Worm (Caenorhabditis elegans) whole organism, late embryonic: ENCODE measurements around the gene B0495.5.
A peak's percentile ranks its signal among the peaks of the same experiment; 100 is the strongest.

Source experiments
- K02D7.2 ChIP-seq: sonication (generic microtip); optimal IDR thresholded peaks from 2 replicates; lab custom pipeline; 2017; ENCODE audit warnings: mild to moderate bottlenecking, missing genetic modification characterization, missing compliant biosample characterization
- K09A11.1 ChIP-seq: sonication (generic microtip); optimal IDR thresholded peaks from 2 replicates; lab custom pipeline; 2017; ENCODE audit warnings: antibody characterized with exemption, mild to moderate bottlenecking, missing genetic modification characterization, missing compliant biosample characterization; ENCODE audit not compliant: insufficient read depth
- Y22D7AL.16 ChIP-seq: sonication (generic microtip); optimal IDR thresholded peaks from 2 replicates; lab custom pipeline; 2016; ENCODE audit warnings: missing genetic modification characterization, missing compliant biosample characterization
- ahr-1 ChIP-seq: sonication (generic microtip); optimal IDR thresholded peaks from 2 replicates; lab custom pipeline; 2016; ENCODE audit warnings: missing genetic modification characterization, missing compliant biosample characterization
- ama-1 ChIP-seq: fragments of 150-350 bp; optimal IDR thresholded peaks from 2 replicates; lab custom pipeline; 2014
- ceh-14 ChIP-seq: sonication (generic microtip); optimal IDR thresholded peaks from 2 replicates; lab custom pipeline; 2016; ENCODE audit warnings: missing genotype, missing genetic modification characterization, missing compliant biosample characterization
- ceh-18 ChIP-seq: sonication (generic microtip); optimal IDR thresholded peaks from 2 replicates; lab custom pipeline; 2016; ENCODE audit warnings: missing genetic modification characterization, missing compliant biosample characterization
- ceh-19 ChIP-seq: fragments of 200-800 bp; sonication (Bioruptor generic); optimal IDR thresholded peaks from 2 replicates; lab custom pipeline; 2018; ENCODE audit warnings: mild to moderate bottlenecking, missing genetic modification characterization, missing compliant biosample characterization
- ceh-2 ChIP-seq: sonication (generic microtip); optimal IDR thresholded peaks from 2 replicates; lab custom pipeline; 2016; ENCODE audit warnings: missing genotype, missing genetic modification characterization, missing compliant biosample characterization
- ceh-22 ChIP-seq: sonication (generic microtip); optimal IDR thresholded peaks from 2 replicates; lab custom pipeline; 2017; ENCODE audit warnings: missing biosample characterization, missing genetic modification characterization
- ceh-24 ChIP-seq: sonication (generic microtip); optimal IDR thresholded peaks from 2 replicates; lab custom pipeline; 2016; ENCODE audit warnings: mild to moderate bottlenecking, missing genetic modification characterization, missing compliant biosample characterization
- ceh-31 ChIP-seq: sonication (generic microtip); optimal IDR thresholded peaks from 2 replicates; lab custom pipeline; 2016; ENCODE audit warnings: missing genetic modification characterization, missing compliant biosample characterization
- ceh-34 ChIP-seq: sonication (generic microtip); optimal IDR thresholded peaks from 2 replicates; lab custom pipeline; 2016; ENCODE audit warnings: mild to moderate bottlenecking, missing genetic modification characterization, missing compliant biosample characterization
- ceh-48 ChIP-seq: sonication (generic microtip); optimal IDR thresholded peaks from 2 replicates; lab custom pipeline; 2016; ENCODE audit warnings: missing genetic modification characterization, inconsistent platforms, missing compliant biosample characterization
- ceh-6 ChIP-seq: fragments of 200-800 bp; sonication (Bioruptor generic); optimal IDR thresholded peaks from 2 replicates; lab custom pipeline; 2018; ENCODE audit warnings: mild to moderate bottlenecking, missing genetic modification characterization, missing compliant biosample characterization
- ceh-9 ChIP-seq: sonication (generic microtip); optimal IDR thresholded peaks from 2 replicates; lab custom pipeline; 2016; ENCODE audit warnings: mild to moderate bottlenecking, missing genetic modification characterization, inconsistent platforms, missing compliant biosample characterization
- che-1 ChIP-seq: sonication (generic microtip); optimal IDR thresholded peaks from 2 replicates; lab custom pipeline; 2016; ENCODE audit warnings: mild to moderate bottlenecking, missing genetic modification characterization, missing compliant biosample characterization
- dve-1 ChIP-seq: sonication (generic microtip); optimal IDR thresholded peaks from 2 replicates; lab custom pipeline; 2017; ENCODE audit warnings: antibody characterized with exemption, mild to moderate bottlenecking, missing genetic modification characterization, missing compliant biosample characterization
- fax-1 ChIP-seq: sonication (generic microtip); optimal IDR thresholded peaks from 2 replicates; lab custom pipeline; 2016; ENCODE audit warnings: missing genotype, missing genetic modification characterization, missing compliant biosample characterization
- fkh-10 ChIP-seq: fragments of 150-350 bp; optimal IDR thresholded peaks from 2 replicates; lab custom pipeline; 2014; ENCODE audit warnings: missing biosample characterization, missing genetic modification reagents, missing genetic modification characterization
- fkh-6 ChIP-seq: sonication (generic microtip); optimal IDR thresholded peaks from 2 replicates; lab custom pipeline; 2016; ENCODE audit warnings: missing genetic modification characterization, missing compliant biosample characterization
- hlh-13 ChIP-seq: fragments of 200-800 bp; sonication (Bioruptor generic); optimal IDR thresholded peaks from 2 replicates; lab custom pipeline; 2018; ENCODE audit warnings: mild to moderate bottlenecking, missing genetic modification characterization, missing compliant biosample characterization
- hlh-15 ChIP-seq: sonication (generic microtip); optimal IDR thresholded peaks from 2 replicates; lab custom pipeline; 2016; ENCODE audit warnings: missing genetic modification characterization, missing compliant biosample characterization
- hlh-8 ChIP-seq: sonication (generic microtip); optimal IDR thresholded peaks from 2 replicates; lab custom pipeline; 2016; ENCODE audit warnings: missing genotype, missing genetic modification characterization, missing compliant biosample characterization
- lin-11 ChIP-seq: fragments of 200-800 bp; sonication (Bioruptor generic); optimal IDR thresholded peaks from 2 replicates; lab custom pipeline; 2018; ENCODE audit warnings: mild to moderate bottlenecking, missing genetic modification characterization, missing compliant biosample characterization
- madf-2 ChIP-seq: sonication (generic microtip); optimal IDR thresholded peaks from 2 replicates; lab custom pipeline; 2017; ENCODE audit warnings: missing genetic modification characterization, missing compliant biosample characterization
- mec-3 ChIP-seq: sonication (generic microtip); optimal IDR thresholded peaks from 2 replicates; lab custom pipeline; 2016; ENCODE audit warnings: borderline replicate concordance, missing genetic modification characterization, missing compliant biosample characterization
- nhr-232 ChIP-seq: sonication (generic microtip); optimal IDR thresholded peaks from 2 replicates; lab custom pipeline; 2016; ENCODE audit warnings: missing genetic modification characterization, missing compliant biosample characterization
- odd-2 ChIP-seq: sonication (generic microtip); optimal IDR thresholded peaks from 2 replicates; lab custom pipeline; 2017; ENCODE audit warnings: antibody characterized with exemption, mild to moderate bottlenecking, missing genetic modification characterization, missing compliant biosample characterization
- pha-2 ChIP-seq: sonication (generic microtip); optimal IDR thresholded peaks from 2 replicates; lab custom pipeline; 2017; ENCODE audit warnings: mild to moderate bottlenecking, missing genetic modification characterization, missing compliant biosample characterization
- pha-4 ChIP-seq: fragments of 150-350 bp; optimal IDR thresholded peaks from 2 replicates; lab custom pipeline; 2018; ENCODE audit warnings: missing biosample characterization, missing genetic modification reagents, missing genetic modification characterization
- pqm-1 ChIP-seq: sonication (generic microtip); optimal IDR thresholded peaks from 2 replicates; lab custom pipeline; 2016; ENCODE audit warnings: missing genetic modification characterization, missing compliant biosample characterization
- pros-1 ChIP-seq: fragments of 150-350 bp; optimal IDR thresholded peaks from 2 replicates; lab custom pipeline; 2014; ENCODE audit warnings: missing biosample characterization, missing genetic modification reagents, missing genetic modification characterization
- ref-2 ChIP-seq: sonication (generic microtip); optimal IDR thresholded peaks from 2 replicates; lab custom pipeline; 2016; ENCODE audit warnings: missing genetic modification characterization, missing compliant biosample characterization
- rnt-1 ChIP-seq: sonication (generic microtip); optimal IDR thresholded peaks from 2 replicates; lab custom pipeline; 2016; ENCODE audit warnings: missing genetic modification characterization, missing compliant biosample characterization
- sox-4 ChIP-seq: sonication (generic microtip); optimal IDR thresholded peaks from 2 replicates; lab custom pipeline; 2017; ENCODE audit warnings: mild to moderate bottlenecking, missing genetic modification characterization, inconsistent platforms, missing compliant biosample characterization
- tbx-2 ChIP-seq: sonication (generic microtip); optimal IDR thresholded peaks from 2 replicates; lab custom pipeline; 2016; ENCODE audit warnings: missing genetic modification characterization, missing compliant biosample characterization
- tbx-7 ChIP-seq: sonication (generic microtip); optimal IDR thresholded peaks from 2 replicates; lab custom pipeline; 2016; ENCODE audit warnings: missing genotype, missing genetic modification characterization, missing compliant biosample characterization
- ttx-3 ChIP-seq: sonication (generic microtip); optimal IDR thresholded peaks from 2 replicates; lab custom pipeline; 2016; ENCODE audit warnings: missing genetic modification reagents, missing genetic modification characterization, missing compliant biosample characterization
- unc-3 ChIP-seq, 2 experiments: fragments of 200-800 bp in 1 of 2; sonication (Bioruptor generic) in 1 of 2; sonication (generic microtip) in 1 of 2; conservative IDR thresholded peaks in 1 of 2; optimal IDR thresholded peaks in 1 of 2; 2 replicates each; pipeline versions ENCODE4 v1.3.6 to Lab custom; 2016 to 2022; ENCODE audit warnings: missing compliant biosample characterization in 2 of 2, missing genetic modification characterization in 2 of 2, missing genetic modification reagents in 1 of 2
- unc-42 ChIP-seq: sonication (generic microtip); optimal IDR thresholded peaks from 2 replicates; lab custom pipeline; 2016; ENCODE audit warnings: missing genotype, missing genetic modification characterization, missing compliant biosample characterization
- zip-5 ChIP-seq: sonication (generic microtip); optimal IDR thresholded peaks from 2 replicates; lab custom pipeline; 2016; ENCODE audit warnings: missing genetic modification characterization, missing compliant biosample characterization
- ztf-16 ChIP-seq: sonication (generic microtip); optimal IDR thresholded peaks from 2 replicates; lab custom pipeline; 2017; ENCODE audit warnings: missing genetic modification characterization, missing compliant biosample characterization

B0495.5 gene

DNA sequence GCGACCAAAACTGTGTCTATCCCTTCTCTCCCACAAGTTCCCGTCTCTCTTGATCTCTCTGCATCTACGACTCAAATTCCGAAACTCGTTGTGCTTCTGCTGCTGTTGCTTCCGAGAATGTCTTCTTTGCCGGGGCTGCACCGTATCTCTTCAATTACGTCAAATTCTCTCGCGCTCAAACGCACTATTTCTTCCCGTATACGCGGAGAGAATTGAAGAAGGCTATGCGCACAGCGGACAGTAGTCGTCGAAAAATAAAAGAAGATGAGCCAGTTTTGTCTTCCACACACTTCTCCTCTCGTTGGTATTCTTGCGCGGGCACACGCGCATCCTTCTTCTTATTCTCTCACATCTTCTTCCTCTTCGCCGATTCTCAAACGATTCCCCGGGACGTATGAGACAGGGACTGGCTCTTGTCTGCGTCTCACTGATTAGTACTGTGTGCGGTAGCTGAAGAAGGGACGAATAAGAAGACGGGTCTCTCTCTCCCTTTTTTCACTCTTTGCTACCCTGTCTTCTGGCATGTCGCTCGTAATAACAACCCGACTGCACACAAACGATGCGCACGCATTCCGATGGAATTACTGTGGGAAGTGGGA, 21.9 kb downstream of the B0495.5 start (continued):
- TF ChIP-seq ztf-16 (tag; lab: Kevin White, UChicago) (no peak), odd-2 (tag; lab: Kevin White, UChicago) (no peak), lin-11 (tag; lab: Kevin White, UChicago) (peak; percentile 6), ceh-22 (tag; lab: Kevin White, UChicago) (no peak), fax-1 (tag; lab: Kevin White, UChicago) (no peak), dve-1 (tag; lab: Kevin White, UChicago) (no peak), unc-3 (GFP tag; conservative IDR thresholded peaks at IDR 0.05; lab: Robert Waterston, UW) (no peak), unc-3 (tag; optimal IDR thresholded peaks at IDR 0.05; lab: Kevin White, UChicago) (no peak), pha-2 (tag; lab: Kevin White, UChicago) (no peak), ceh-14 (peak; percentile 37), ceh-19 (GFP tag; lab: Kevin White, UChicago) (peak; percentile 11), ceh-2 (tag; lab: Kevin White, UChicago) (no peak), Y22D7AL.16 (tag; lab: Kevin White, UChicago) (no peak), ceh-18 (tag; lab: Kevin White, UChicago) (peak; percentile 10), ceh-34 (tag; lab: Kevin White, UChicago) (no peak), hlh-15 (tag; lab: Kevin White, UChicago) (no peak), ceh-48 (no peak), pros-1 (tag; lab: Kevin White, UChicago) (no peak), fkh-6 (tag; lab: Kevin White, UChicago) (no peak), ceh-31 (tag; lab: Kevin White, UChicago) (peak; percentile 49), hlh-8 (tag; lab: Kevin White, UChicago) (no peak), K09A11.1 (tag; lab: Kevin White, UChicago) (no peak), pqm-1 (tag; lab: Kevin White, UChicago) (no peak), mec-3 (tag; lab: Kevin White, UChicago) (no peak), ceh-24 (no peak), ceh-6 (no peak), zip-5 (tag; lab: Kevin White, UChicago) (no peak)
- TF ChIP-seq, all 69 proteins: peak for 16

DNA sequence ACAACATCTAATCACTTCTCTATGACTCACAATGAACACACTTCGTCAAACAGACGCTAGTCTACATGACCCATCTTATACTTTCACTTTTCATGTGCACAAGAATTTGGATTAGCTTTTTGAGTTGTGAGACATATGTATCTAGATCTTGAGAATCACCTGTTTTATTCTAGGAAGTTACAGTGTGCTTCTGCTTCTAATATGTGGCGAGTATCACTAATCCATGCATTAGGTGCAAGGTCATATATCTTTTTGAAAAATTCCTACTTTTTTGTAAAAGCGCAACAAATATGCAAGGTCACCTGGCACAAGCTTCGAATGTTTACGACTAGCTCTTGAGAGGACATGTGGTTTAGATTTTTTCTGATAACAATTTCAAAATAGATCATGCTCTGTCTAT, 22.6 kb downstream of the B0495.5 start:
- no peak for TF ChIP-seq fkh-10 (GFP tag; lab: Kevin White, UChicago)
- no peak for TF ChIP-seq zip-5 (tag; lab: Kevin White, UChicago)
- TF ChIP-seq ama-1: no peak
- TF ChIP-seq madf-2 (tag; lab: Kevin White, UChicago): no peak
- TF ChIP-seq K09A11.1 (tag; lab: Kevin White, UChicago): no peak
- no peak for TF ChIP-seq che-1 (tag; lab: Kevin White, UChicago)
- TF ChIP-seq fkh-6 (tag; lab: Kevin White, UChicago): no peak
- no peak for TF ChIP-seq ceh-18 (tag; lab: Kevin White, UChicago)

DNA sequence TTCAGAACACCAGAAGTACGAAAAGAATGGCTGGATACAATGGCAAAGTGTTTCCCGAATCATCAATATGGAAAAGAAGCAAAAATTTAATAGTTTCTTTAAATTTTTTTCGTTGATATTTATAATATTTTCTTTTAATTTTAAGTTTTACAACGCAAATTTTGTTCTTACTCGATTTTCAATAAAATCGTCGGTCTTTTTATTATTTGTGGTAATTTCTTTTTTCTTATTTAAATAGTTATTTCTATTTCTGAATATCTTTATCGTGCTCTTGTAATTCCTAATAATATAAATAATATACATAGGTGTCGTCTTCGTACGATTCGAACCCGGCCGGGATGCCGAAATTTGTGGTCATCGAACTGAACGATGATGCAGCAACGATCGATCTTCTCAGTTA, 26.6 kb downstream of the B0495.5 start, which contains the start of gene lir-1:
TSS of gene lir-1 (plus strand) at position 301 of the 400 bp plus-strand sequence.
- TF ChIP-seq ceh-14 (no peak), hlh-13 (GFP tag; lab: Kevin White, UChicago) (no peak), unc-42 (tag; lab: Kevin White, UChicago) (no peak), ceh-9 (tag; lab: Kevin White, UChicago) (no peak), ahr-1 (tag; lab: Kevin White, UChicago) (no peak), ceh-19 (GFP tag; lab: Kevin White, UChicago) (no peak), pha-4 (tag; lab: Kevin White, UChicago) (no peak), K09A11.1 (tag; lab: Kevin White, UChicago) (no peak), rnt-1 (tag; lab: Kevin White, UChicago) (no peak), tbx-7 (no peak), tbx-2 (no peak), K02D7.2 (no peak), sox-4 (tag; lab: Kevin White, UChicago) (no peak), unc-3 (GFP tag; conservative IDR thresholded peaks at IDR 0.05; lab: Robert Waterston, UW) (no peak), unc-3 (tag; optimal IDR thresholded peaks at IDR 0.05; lab: Kevin White, UChicago) (no peak), nhr-232 (no peak), odd-2 (tag; lab: Kevin White, UChicago) (no peak), ref-2 (tag; lab: Kevin White, UChicago) (no peak), ttx-3 (tag; lab: Kevin White, UChicago) (no peak), ceh-18 (tag; lab: Kevin White, UChicago) (no peak), hlh-15 (tag; lab: Kevin White, UChicago) (no peak)
- TF ChIP-seq, all 69 proteins: peak for 0
